Worm (Caenorhabditis elegans): ENCODE data around the gene F45D3.3.

The F45D3.3 gene

DNA sequence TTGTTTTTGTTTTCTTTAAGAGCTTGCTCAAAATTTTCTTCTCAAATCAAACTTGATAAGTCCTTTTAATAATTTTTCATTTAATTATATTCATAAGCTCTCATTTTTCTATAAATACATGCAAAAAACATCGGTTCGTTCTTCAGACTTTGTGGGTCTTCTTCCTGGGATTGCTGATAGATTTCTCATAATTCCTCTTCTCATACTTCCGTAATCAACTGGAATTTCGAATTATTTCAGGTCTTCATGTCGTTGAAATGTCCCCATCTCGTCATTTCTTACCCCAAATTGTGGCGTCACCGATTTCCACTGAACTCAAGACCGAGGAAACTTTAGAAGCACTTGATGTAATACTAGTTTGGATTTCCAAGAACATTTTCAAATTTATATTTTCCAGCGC is 14.7 kb upstream of the F45D3.3 start:
- TF ChIP-seq ztf-11 (tag; optimal IDR thresholded peaks at IDR 0.05) (no peak), nhr-237 (tag; optimal IDR thresholded peaks at IDR 0.05) (no peak), mls-2 (tag; optimal IDR thresholded peaks at IDR 0.05) (no peak)

- TF ChIP-seq sptf-1 (tag; optimal IDR thresholded peaks at IDR 0.05) = no peak
- TF ChIP-seq snpc-4 (tag; optimal IDR thresholded peaks at IDR 0.05) = no peak
- no peak for TF ChIP-seq M03D4.4 (tag; optimal IDR thresholded peaks at IDR 0.05)
- TF ChIP-seq zip-8 (tag; optimal IDR thresholded peaks at IDR 0.05) = no peak
- no peak for TF ChIP-seq ceh-43 (GFP tag; optimal IDR thresholded peaks at IDR 0.05)
- no peak for TF ChIP-seq unc-62 (GFP tag; optimal IDR thresholded peaks at IDR 0.05)
- TF ChIP-seq ceh-83 (GFP tag; optimal IDR thresholded peaks at IDR 0.05) = no peak
- TF ChIP-seq mab-5 (tag; optimal IDR thresholded peaks at IDR 0.05) = no peak
- TF ChIP-seq nhr-2 (tag; optimal IDR thresholded peaks at IDR 0.05) = no peak
- no peak for TF ChIP-seq nhr-76 (tag; optimal IDR thresholded peaks at IDR 0.05)
- no peak for TF ChIP-seq sem-2 (GFP tag; optimal IDR thresholded peaks at IDR 0.05)
- TF ChIP-seq lin-13 (tag; optimal IDR thresholded peaks at IDR 0.05) = no peak
- no peak for TF ChIP-seq tbx-8 (GFP tag; optimal IDR thresholded peaks at IDR 0.05)
- no peak for TF ChIP-seq lsy-2 (tag; optimal IDR thresholded peaks at IDR 0.05)
- TF ChIP-seq ceh-39 (tag; optimal IDR thresholded peaks at IDR 0.05) = no peak
- no peak for TF ChIP-seq nhr-28 (tag; optimal IDR thresholded peaks at IDR 0.05)
These were observed 13.0 kb upstream of the F45D3.3 start, which contains the start of gene mrps-5 for ce11 chrV:12563187-12563586. Gene mrps-5, plus strand, starts transcription at chrV:12563487.

DNA sequence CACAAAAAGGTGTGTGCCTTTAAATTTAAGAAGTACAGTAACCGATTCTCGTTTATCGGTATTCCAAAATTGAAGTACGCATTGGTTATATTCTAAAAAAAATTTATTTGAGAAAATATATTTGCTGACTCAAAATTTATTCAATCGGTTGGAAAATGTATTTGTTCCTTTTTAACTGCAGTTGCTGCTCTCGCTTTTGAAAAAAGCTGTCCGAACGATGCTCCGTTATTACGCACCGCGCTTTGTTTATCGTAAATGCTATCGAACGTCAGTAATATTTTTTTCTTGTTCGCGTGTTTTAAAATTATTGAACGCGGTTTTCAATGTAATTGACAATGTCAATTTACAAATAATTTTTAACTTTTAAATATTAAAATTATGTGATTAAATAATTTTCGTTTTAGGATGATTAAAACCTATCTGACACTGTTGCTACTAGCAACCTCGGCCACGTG is 10.2 kb upstream of the F45D3.3 start, which contains the start of gene sel-1:
sel-1 (plus strand) TSS at position 405 of the 455 bp plus-strand sequence.
- TF ChIP-seq nhr-12 (tag; optimal IDR thresholded peaks at IDR 0.05) (no peak), M03D4.4 (tag; optimal IDR thresholded peaks at IDR 0.05) (no peak), unc-120 (tag; optimal IDR thresholded peaks at IDR 0.05; ENCODE audit: poor library complexity, severe bottlenecking) (no peak), blmp-1 (tag; optimal IDR thresholded peaks at IDR 0.05) (no peak), cnd-1 (tag; optimal IDR thresholded peaks at IDR 0.05) (no peak), zip-8 (tag; optimal IDR thresholded peaks at IDR 0.05) (no peak), tbx-8 (GFP tag; optimal IDR thresholded peaks at IDR 0.05) (no peak), lin-32 (GFP tag; optimal IDR thresholded peaks at IDR 0.05) (no peak), unc-62 (GFP tag; optimal IDR thresholded peaks at IDR 0.05) (no peak), flh-1 (GFP tag; optimal IDR thresholded peaks at IDR 0.05) (no peak), lsy-2 (tag; optimal IDR thresholded peaks at IDR 0.05) (no peak), unc-39 (tag; optimal IDR thresholded peaks at IDR 0.05) (no peak), nhr-2 (tag; optimal IDR thresholded peaks at IDR 0.05) (no peak), ces-1 (GFP tag; optimal IDR thresholded peaks at IDR 0.05) (no peak), hlh-1 (tag; optimal IDR thresholded peaks at IDR 0.05) (no peak), ceh-83 (GFP tag; optimal IDR thresholded peaks at IDR 0.05) (no peak)

ce11 chrV:12556904-12557303 is 6.7 kb upstream of the F45D3.3 start:
- TF ChIP-seq ceh-43 (GFP tag; optimal IDR thresholded peaks at IDR 0.05) = no peak
- TF ChIP-seq lin-13 (tag; optimal IDR thresholded peaks at IDR 0.05) = no peak
- no peak for TF ChIP-seq M03D4.4 (tag; optimal IDR thresholded peaks at IDR 0.05)
- no peak for TF ChIP-seq nhr-12 (tag; optimal IDR thresholded peaks at IDR 0.05)
- TF ChIP-seq nhr-76 (tag; optimal IDR thresholded peaks at IDR 0.05) = no peak
- no peak for TF ChIP-seq pha-4 (tag; optimal IDR thresholded peaks at IDR 0.05)
- no peak for TF ChIP-seq cnd-1 (tag; optimal IDR thresholded peaks at IDR 0.05)

DNA sequence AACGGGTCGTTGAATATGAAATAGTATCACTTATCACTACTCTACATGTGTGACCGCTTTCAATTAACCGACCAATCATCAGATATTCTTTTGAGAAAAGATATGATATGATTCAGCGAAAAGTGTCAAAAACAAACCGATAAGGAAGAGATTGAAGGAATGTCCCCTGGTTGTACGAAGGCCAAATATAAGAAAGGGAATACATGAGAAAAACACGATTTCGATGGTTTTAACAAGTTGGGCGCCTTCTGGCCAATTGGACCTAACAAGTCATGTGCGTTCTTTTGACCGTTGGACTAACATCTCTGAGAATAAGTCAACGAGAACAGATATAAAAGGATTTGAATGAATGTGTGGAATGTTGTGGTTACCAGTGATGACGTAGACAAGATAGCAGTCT is 5.7 kb upstream of the F45D3.3 start:
- no peak for TF ChIP-seq ham-2 (GFP tag; optimal IDR thresholded peaks at IDR 0.05)
- TF ChIP-seq lin-32 (GFP tag; optimal IDR thresholded peaks at IDR 0.05) = no peak
- TF ChIP-seq tbx-8 (GFP tag; optimal IDR thresholded peaks at IDR 0.05) = no peak
- TF ChIP-seq M03D4.4 (tag; optimal IDR thresholded peaks at IDR 0.05) = no peak
- no peak for TF ChIP-seq ceh-39 (tag; optimal IDR thresholded peaks at IDR 0.05)
- TF ChIP-seq zip-8 (tag; optimal IDR thresholded peaks at IDR 0.05) = no peak
- TF ChIP-seq lin-13 (tag; optimal IDR thresholded peaks at IDR 0.05) = no peak
- TF ChIP-seq nhr-12 (tag; optimal IDR thresholded peaks at IDR 0.05) = no peak
- TF ChIP-seq mep-1 (tag; optimal IDR thresholded peaks at IDR 0.05) = no peak
- no peak for TF ChIP-seq ceh-43 (GFP tag; optimal IDR thresholded peaks at IDR 0.05)
- no peak for TF ChIP-seq blmp-1 (tag; optimal IDR thresholded peaks at IDR 0.05)
- no peak for TF ChIP-seq unc-39 (tag; optimal IDR thresholded peaks at IDR 0.05)
- no peak for TF ChIP-seq mls-2 (tag; optimal IDR thresholded peaks at IDR 0.05)
- TF ChIP-seq ces-1 (GFP tag; optimal IDR thresholded peaks at IDR 0.05) = no peak
- no peak for TF ChIP-seq nhr-237 (tag; optimal IDR thresholded peaks at IDR 0.05)
- no peak for TF ChIP-seq unc-62 (GFP tag; optimal IDR thresholded peaks at IDR 0.05)
- TF ChIP-seq ceh-83 (GFP tag; optimal IDR thresholded peaks at IDR 0.05) = no peak
- TF ChIP-seq nhr-76 (tag; optimal IDR thresholded peaks at IDR 0.05) = no peak
- no peak for TF ChIP-seq drap-1 (GFP tag; optimal IDR thresholded peaks at IDR 0.05)
- no peak for TF ChIP-seq hlh-1 (tag; optimal IDR thresholded peaks at IDR 0.05)

Measured in whole organism, mixed stage, embryonic.